Worm (Caenorhabditis elegans): Measurements from ENCODE around the gene Y37D8A.5.

Gene Y37D8A.5

ce11 chrIII:12848981-12849589 lies 6.2 kb downstream of the Y37D8A.5 start (continued):
- TF ChIP-seq hif-1 (tag; optimal IDR thresholded peaks at IDR 0.05) (no peak), nhr-237 (tag; optimal IDR thresholded peaks at IDR 0.05) (no peak), unc-62 (GFP tag; optimal IDR thresholded peaks at IDR 0.05 in 1 of 2) (peak in 1 of 2 experiments; percentile 92), unc-62 (tag; optimal IDR thresholded peaks at IDR 0.05) (no peak), zip-2 (tag; optimal IDR thresholded peaks at IDR 0.05) (no peak), zfp-3 (GFP tag; conservative IDR thresholded peaks at IDR 0.05) (no peak), ceh-44 (GFP tag; IDR thresholded peaks at IDR 0.05) (no peak), lin-15B (tag; optimal IDR thresholded peaks at IDR 0.05) (no peak), nhr-28 (tag; optimal IDR thresholded peaks at IDR 0.05) (peak; percentile 94), ZK546.5 (tag; optimal IDR thresholded peaks at IDR 0.05) (no peak), egl-43 (GFP tag; IDR thresholded peaks at IDR 0.05) (no peak), Y5F2A.4 (GFP tag; optimal IDR thresholded peaks at IDR 0.05) (no peak), madf-9 (GFP tag; conservative IDR thresholded peaks at IDR 0.05) (no peak), nhr-111 (GFP tag; optimal IDR thresholded peaks at IDR 0.05) (no peak), aha-1 (tag) (peak; percentile 66), F44E2.7 (GFP tag; IDR thresholded peaks at IDR 0.05) (no peak), hmg-1.1 (GFP tag; IDR thresholded peaks at IDR 0.05) (no peak), rbr-2 (tag; optimal IDR thresholded peaks at IDR 0.05) (no peak), ceh-28 (tag; optimal IDR thresholded peaks at IDR 0.05) (no peak), mep-1 (tag; optimal IDR thresholded peaks at IDR 0.05) (no peak), egl-27 (tag; optimal IDR thresholded peaks at IDR 0.05) (no peak), set-16 (GFP tag; IDR thresholded peaks at IDR 0.05) (no peak; the same call in 1 of the 2 replicates), lin-13 (GFP tag; optimal IDR thresholded peaks at IDR 0.05) (no peak), nhr-77 (tag; optimal IDR thresholded peaks at IDR 0.05) (no peak), mxl-2 (GFP tag; conservative IDR thresholded peaks at IDR 0.05) (no peak), D1046.2 (GFP tag; IDR thresholded peaks at IDR 0.05) (no peak), tag-97 (GFP tag; IDR thresholded peaks at IDR 0.05) (no peak), skn-1 (tag; optimal IDR thresholded peaks at IDR 0.05) (no peak), attf-4 (tag; optimal IDR thresholded peaks at IDR 0.05) (no peak), ceh-62 (tag; optimal IDR thresholded peaks at IDR 0.05) (no peak), daf-19 (GFP tag; conservative IDR thresholded peaks at IDR 0.05) (no peak), hlh-11 (tag; optimal IDR thresholded peaks at IDR 0.05) (no peak), T26A8.4 (GFP tag; IDR thresholded peaks at IDR 0.05) (no peak), mdt-29 (GFP tag; IDR thresholded peaks at IDR 0.05) (no peak), nhr-6 (tag; optimal IDR thresholded peaks at IDR 0.05) (no peak), ama-1 (optimal IDR thresholded peaks at IDR 0.05) (no peak), cey-2 (tag; optimal IDR thresholded peaks at IDR 0.05; ENCODE audit: borderline replicate concordance, insufficient read depth) (peak; percentile 39), snpc-4 (tag; optimal IDR thresholded peaks at IDR 0.05) (peak; percentile 17), unc-39 (tag; optimal IDR thresholded peaks at IDR 0.05) (no peak), daf-16 (GFP tag; optimal IDR thresholded peaks at IDR 0.05) (no peak), daf-16 (tag; optimal IDR thresholded peaks at IDR 0.05) (no peak), Y48G9A.11 (GFP tag; IDR thresholded peaks at IDR 0.05) (no peak), ZK337.2 (GFP tag; IDR thresholded peaks at IDR 0.05) (no peak), tra-1 (GFP tag; IDR thresholded peaks at IDR 0.05) (0 out of 2 replicates have a peak, but pooled peaks have one; percentile 12), lin-29 (GFP tag; IDR thresholded peaks at IDR 0.05) (no peak), nhr-41 (GFP tag; IDR thresholded peaks at IDR 0.05) (no peak), saeg-2 (GFP tag; IDR thresholded peaks at IDR 0.05) (no peak), R02D3.7 (tag; optimal IDR thresholded peaks at IDR 0.05) (no peak), php-3 (GFP tag; IDR thresholded peaks at IDR 0.05) (no peak), arid-1 (GFP tag; conservative IDR thresholded peaks at IDR 0.05) (no peak), jun-1 (tag; optimal IDR thresholded peaks at IDR 0.05) (no peak), mxl-3 (GFP tag; optimal IDR thresholded peaks at IDR 0.05) (no peak), F10B5.3 (tag; optimal IDR thresholded peaks at IDR 0.05) (no peak)

Measured in whole organism, L4 larva.